Worm (Caenorhabditis elegans): Measurements from ENCODE around the gene C37C3.17.
A peak's percentile ranks its signal among the peaks of the same experiment; 100 is the strongest.

C37C3.17 gene

DNA sequence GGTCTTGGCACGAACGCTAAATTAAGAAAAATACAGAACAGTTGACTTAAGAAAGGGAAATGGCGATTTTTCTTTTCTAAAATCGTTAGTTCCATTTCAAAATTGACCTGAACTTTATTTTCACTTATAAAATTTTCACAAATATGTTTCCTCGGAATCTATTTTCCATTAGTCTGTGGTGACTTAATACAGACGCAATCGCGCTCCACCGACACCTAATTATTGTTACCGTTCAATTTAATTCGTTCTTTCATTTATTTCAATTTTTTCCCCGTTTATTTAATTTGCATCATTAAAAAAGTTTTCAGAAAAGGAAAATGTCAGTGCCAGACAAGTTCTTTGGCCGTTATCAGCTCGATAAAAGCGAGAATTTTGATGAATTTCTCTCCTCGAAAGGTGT is 41.4 kb downstream of the C37C3.17 start, which contains the start of gene lbp-4 (continued):
- TF ChIP-seq F52B5.7 (tag; optimal IDR thresholded peaks at IDR 0.05) = no peak
- no peak for TF ChIP-seq K11D2.4 (GFP tag; IDR thresholded peaks at IDR 0.05)
- no peak for TF ChIP-seq snpc-1.1 (tag; optimal IDR thresholded peaks at IDR 0.05; ENCODE audit: insufficient read depth)
- TF ChIP-seq die-1 (tag; optimal IDR thresholded peaks at IDR 0.05) = no peak
- TF ChIP-seq snpc-3.4 (tag; optimal IDR thresholded peaks at IDR 0.05) = no peak
- TF ChIP-seq ztf-6 (GFP tag; IDR thresholded peaks at IDR 0.05) = no peak
- TF ChIP-seq mxl-1 (tag; optimal IDR thresholded peaks at IDR 0.05) = no peak
- TF ChIP-seq egl-18 (GFP tag; IDR thresholded peaks at IDR 0.05) = no peak
- no peak; the same call in 1 of the 2 replicates for TF ChIP-seq hmg-1.2 (GFP tag; IDR thresholded peaks at IDR 0.05)

DNA sequence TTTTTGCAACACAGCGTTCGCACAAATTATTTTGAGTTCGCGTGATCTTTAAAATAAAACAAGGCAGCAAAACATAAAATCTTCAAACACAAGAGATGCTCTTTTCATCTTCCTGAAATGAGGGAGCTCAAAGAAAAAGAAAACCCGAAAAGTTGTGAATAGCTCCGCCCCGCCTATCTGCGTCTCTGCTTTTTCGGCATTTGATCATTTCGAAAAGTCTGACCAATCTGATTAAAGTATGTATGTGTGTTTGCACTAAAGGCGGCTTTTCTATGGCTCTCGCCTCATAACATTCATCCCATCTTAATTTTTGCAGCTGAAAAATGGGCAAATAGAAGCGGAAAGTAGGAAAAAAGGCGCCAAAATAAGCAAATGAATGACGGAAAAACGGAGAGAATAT is 42.1 kb downstream of the C37C3.17 start:
- TF ChIP-seq dox-1 (GFP tag; IDR thresholded peaks at IDR 0.05) = no peak
- no peak for TF ChIP-seq nhr-90 (tag; optimal IDR thresholded peaks at IDR 0.05)
- no peak for TF ChIP-seq snpc-4 (GFP tag; optimal IDR thresholded peaks at IDR 0.05)
- TF ChIP-seq snpc-4 (tag; optimal IDR thresholded peaks at IDR 0.05) = no peak
- TF ChIP-seq efl-1 (GFP tag; optimal IDR thresholded peaks at IDR 0.05) = no peak
- no peak for TF ChIP-seq lin-35 (GFP tag; optimal IDR thresholded peaks at IDR 0.05)
- TF ChIP-seq rpc-1 (optimal IDR thresholded peaks at IDR 0.05) = no peak
- no peak for TF ChIP-seq rpc-1 (tag; optimal IDR thresholded peaks at IDR 0.05)
- no peak for TF ChIP-seq C06A6.2 (GFP tag; conservative IDR thresholded peaks at IDR 0.05)
- TF ChIP-seq lin-26 (GFP tag; IDR thresholded peaks at IDR 0.05) = no peak
- TF ChIP-seq him-1 (tag; optimal IDR thresholded peaks at IDR 0.05) = no peak
- no peak for TF ChIP-seq madf-6 (GFP tag; IDR thresholded peaks at IDR 0.05)
- TF ChIP-seq ekl-4 (GFP tag; IDR thresholded peaks at IDR 0.05) = no peak
- no peak for TF ChIP-seq let-526 (GFP tag; IDR thresholded peaks at IDR 0.05)
- TF ChIP-seq lin-54 (GFP tag; optimal IDR thresholded peaks at IDR 0.05) = no peak
- TF ChIP-seq dpff-1 (tag; optimal IDR thresholded peaks at IDR 0.05) = no peak
- no peak for TF ChIP-seq ets-4 (GFP tag; optimal IDR thresholded peaks at IDR 0.05)
- TF ChIP-seq ztf-6 (GFP tag; IDR thresholded peaks at IDR 0.05) = no peak
- TF ChIP-seq aptf-3 (GFP tag; IDR thresholded peaks at IDR 0.05) = no peak
- no peak for TF ChIP-seq pha-4 (tag; optimal IDR thresholded peaks at IDR 0.05)
- no peak for TF ChIP-seq tlf-1 (GFP tag; optimal IDR thresholded peaks at IDR 0.05)

DNA sequence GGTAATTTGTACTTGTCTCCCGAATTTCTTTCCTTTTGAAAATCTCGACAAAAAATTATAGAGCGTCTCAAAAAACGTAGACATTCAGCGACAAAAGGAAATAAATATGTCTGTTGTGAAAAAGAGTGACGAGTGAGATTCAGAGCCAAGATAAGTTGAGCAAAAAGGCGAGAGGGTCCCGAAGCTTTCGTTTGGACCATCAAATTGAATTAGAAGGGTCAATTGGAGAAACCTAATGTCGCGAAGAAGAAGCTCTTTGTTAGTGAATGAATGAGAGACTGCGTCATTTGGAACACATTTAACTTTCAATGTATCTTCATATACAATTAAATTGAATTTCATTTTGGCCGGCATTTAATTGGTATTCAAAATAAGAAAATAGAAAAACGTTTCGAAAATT is 45.2 kb downstream of the C37C3.17 start:
- TF ChIP-seq K11D2.4 (GFP tag; IDR thresholded peaks at IDR 0.05) = no peak
- TF ChIP-seq lsl-1 (GFP tag; optimal IDR thresholded peaks at IDR 0.05) = no peak
- no peak for TF ChIP-seq ekl-4 (GFP tag; IDR thresholded peaks at IDR 0.05)

DNA sequence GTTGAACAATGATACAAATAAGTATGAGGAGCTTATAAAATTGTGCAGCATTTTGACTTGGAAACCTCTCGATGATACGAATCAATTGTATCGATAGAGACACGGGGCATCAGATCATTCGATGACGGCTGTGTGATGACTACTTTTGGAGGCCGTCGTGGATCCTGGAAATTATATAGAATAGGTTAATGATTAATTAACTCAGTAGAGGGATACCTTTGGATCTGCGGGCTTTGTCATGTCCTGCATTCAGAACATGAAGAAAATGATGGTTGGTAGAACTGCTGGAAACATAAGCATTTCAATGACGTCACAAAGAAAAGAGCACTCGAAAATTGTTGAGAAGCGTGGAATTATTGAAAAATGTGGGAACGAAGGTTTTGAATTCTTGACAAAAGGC is 47.1 kb downstream of the C37C3.17 start, which contains the start of gene ZK742.6:
Gene ZK742.6 (minus strand): TSS at position 342 of the 400 bp plus-strand sequence.
- no peak for TF ChIP-seq aptf-2 (GFP tag; conservative IDR thresholded peaks at IDR 0.05)
- peak; percentile 53 for TF ChIP-seq hrde-1 (tag; optimal IDR thresholded peaks at IDR 0.05; ENCODE audit: borderline replicate concordance)
- 0 out of 2 replicates have a peak, but pooled peaks have one; percentile 42 for TF ChIP-seq ceh-58 (GFP tag; IDR thresholded peaks at IDR 0.05)
- no peak for TF ChIP-seq F37B4.10 (GFP tag; IDR thresholded peaks at IDR 0.05)
- peak; percentile 57 for TF ChIP-seq madf-6 (GFP tag; IDR thresholded peaks at IDR 0.05)
- TF ChIP-seq lin-54 (GFP tag; optimal IDR thresholded peaks at IDR 0.05) = peak; percentile 34
- no peak for TF ChIP-seq F23B12.7 (tag; optimal IDR thresholded peaks at IDR 0.05; ENCODE audit: insufficient read depth)
- no peak for TF ChIP-seq unc-130 (GFP tag; optimal IDR thresholded peaks at IDR 0.05)
- peak; percentile 75 for TF ChIP-seq hsf-1 (GFP tag; IDR thresholded peaks at IDR 0.05)
- TF ChIP-seq lin-40 (tag; optimal IDR thresholded peaks at IDR 0.05) = no peak
- no peak for TF ChIP-seq die-1 (tag; optimal IDR thresholded peaks at IDR 0.05)
- TF ChIP-seq xnd-1 (tag; optimal IDR thresholded peaks at IDR 0.05) = no peak
- peak; percentile 66 for TF ChIP-seq ekl-4 (GFP tag; IDR thresholded peaks at IDR 0.05)
- TF ChIP-seq ets-4 (GFP tag; optimal IDR thresholded peaks at IDR 0.05) = no peak
- TF ChIP-seq nhr-120 (GFP tag; IDR thresholded peaks at IDR 0.05) = no peak
- no peak for TF ChIP-seq F57A8.1 (GFP tag; optimal IDR thresholded peaks at IDR 0.05)
- no peak for TF ChIP-seq F10E7.11 (tag; optimal IDR thresholded peaks at IDR 0.05)
- no peak for TF ChIP-seq C17E4.6 (GFP tag; IDR thresholded peaks at IDR 0.05)
- TF ChIP-seq nfya-1 (tag; optimal IDR thresholded peaks at IDR 0.05; ENCODE audit: borderline replicate concordance, insufficient read depth) = no peak
- no peak for TF ChIP-seq egl-44 (GFP tag; IDR thresholded peaks at IDR 0.05)

Data from whole organism, young adult.